Fruit fly (Drosophila melanogaster) whole organism, embryonic: Measurements from ENCODE around the gene Prat2.

ENCODE experiments used
- Abd-B ChIP-seq: fragments of 200-800 bp; sonication (Bioruptor generic); optimal IDR thresholded peaks from 2 replicates; lab custom pipeline; 2018; ENCODE audit warnings: missing biosample characterization, mild to moderate bottlenecking, missing genetic modification characterization, moderate library complexity
- Bdp1 ChIP-seq: fragments of 200-800 bp; sonication (Bioruptor generic); optimal IDR thresholded peaks from 3 replicates; lab custom pipeline; 2016; ENCODE audit warnings: missing biosample characterization, missing genetic modification characterization
- CG12155 ChIP-seq: fragments of 200-800 bp; sonication (Bioruptor generic); optimal IDR thresholded peaks from 3 replicates; lab custom pipeline; 2016; ENCODE audit warnings: missing biosample characterization, missing genetic modification characterization
- CG12769 ChIP-seq: fragments of 200-800 bp; sonication (Bioruptor generic); optimal IDR thresholded peaks from 2 replicates; lab custom pipeline; 2019; ENCODE audit warnings: missing biosample characterization, mild to moderate bottlenecking, missing genetic modification characterization, moderate library complexity
- CG13894 ChIP-seq: fragments of 200-800 bp; sonication (Bioruptor generic); optimal IDR thresholded peaks from 3 replicates; lab custom pipeline; 2018; ENCODE audit warnings: missing biosample characterization, mild to moderate bottlenecking, missing genetic modification characterization, moderate library complexity
- CG15073 ChIP-seq: fragments of 200-800 bp; sonication (Bioruptor generic); optimal IDR thresholded peaks from 2 replicates; lab custom pipeline; 2016; ENCODE audit warnings: missing biosample characterization, missing genetic modification characterization
- CG15479 ChIP-seq: fragments of 200-800 bp; sonication (Bioruptor generic); optimal IDR thresholded peaks from 3 replicates; lab custom pipeline; 2019; ENCODE audit warnings: missing biosample characterization, mild to moderate bottlenecking, missing genetic modification characterization, moderate library complexity
- CG1603 ChIP-seq: fragments of 200-800 bp; sonication (Bioruptor generic); optimal IDR thresholded peaks from 2 replicates; lab custom pipeline; 2019; ENCODE audit warnings: missing biosample characterization, mild to moderate bottlenecking, missing genetic modification characterization, moderate library complexity
- CG18599 ChIP-seq: fragments of 200-800 bp; sonication (Bioruptor generic); optimal IDR thresholded peaks from 3 replicates; lab custom pipeline; 2017; ENCODE audit warnings: missing biosample characterization, missing genetic modification characterization, mild to moderate bottlenecking, moderate library complexity, missing genetic modification reagents
- CG2116 ChIP-seq: fragments of 200-800 bp; sonication (Bioruptor generic); optimal IDR thresholded peaks from 3 replicates; lab custom pipeline; 2018; ENCODE audit warnings: missing biosample characterization, mild to moderate bottlenecking, missing genetic modification characterization
- CG2120 ChIP-seq: fragments of 200-800 bp; sonication (Bioruptor generic); optimal IDR thresholded peaks from 3 replicates; lab custom pipeline; 2016; ENCODE audit warnings: missing biosample characterization, missing genetic modification characterization
- CG2129 ChIP-seq: fragments of 200-800 bp; sonication (Bioruptor generic); IDR thresholded peaks from 2 replicates; pipeline ENCODE4 v1.3.6; 2022; ENCODE audit warnings: missing biosample characterization, missing genetic modification characterization; ENCODE audit not compliant: partially characterized antibody
- CG30403 ChIP-seq: fragments of 200-800 bp; sonication (Bioruptor generic); optimal IDR thresholded peaks from 3 replicates; lab custom pipeline; 2016; ENCODE audit warnings: missing biosample characterization, missing genetic modification characterization
- CG3065 ChIP-seq: fragments of 200-800 bp; sonication (Bioruptor generic); optimal IDR thresholded peaks from 2 replicates; lab custom pipeline; 2016; ENCODE audit warnings: missing biosample characterization, missing genetic modification characterization
- CG3163 ChIP-seq: fragments of 200-800 bp; sonication (Bioruptor generic); optimal IDR thresholded peaks from 3 replicates; lab custom pipeline; 2016; ENCODE audit warnings: missing biosample characterization, missing genetic modification characterization
- CG3407 ChIP-seq: fragments of 200-800 bp; sonication (Bioruptor generic); optimal IDR thresholded peaks from 2 replicates; lab custom pipeline; 2018; ENCODE audit warnings: missing biosample characterization, mild to moderate bottlenecking, missing genetic modification characterization
- CG6175 ChIP-seq: fragments of 200-800 bp; sonication (Bioruptor generic); IDR thresholded peaks from 3 replicates; pipeline ENCODE4 v1.3.6; 2022; ENCODE audit warnings: missing biosample characterization, missing genetic modification characterization
- CG6689 ChIP-seq: fragments of 200-800 bp; sonication (Bioruptor generic); IDR thresholded peaks from 2 replicates; pipeline ENCODE4 v1.3.6; 2022; ENCODE audit warnings: missing biosample characterization, missing genetic modification characterization
- CG8290 ChIP-seq, 3 experiments: fragments of 200-800 bp; sonication (Bioruptor generic); optimal IDR thresholded peaks; 2 replicates each; lab custom pipeline; 2016 to 2019; ENCODE audit warnings: missing biosample characterization in 3 of 3, missing genetic modification characterization in 3 of 3, mild to moderate bottlenecking in 2 of 3, moderate library complexity in 1 of 3
- CG9215 ChIP-seq: fragments of 200-800 bp; sonication (Bioruptor generic); IDR thresholded peaks from 2 replicates; pipeline ENCODE4 v1.3.6; 2022; ENCODE audit warnings: missing biosample characterization, missing genetic modification characterization
- CG9932 ChIP-seq: fragments of 200-800 bp; sonication (Bioruptor generic); IDR thresholded peaks from 2 replicates; pipeline ENCODE4 v1.3.6; 2022; ENCODE audit warnings: missing biosample characterization, missing genetic modification characterization
- CoRest ChIP-seq: fragments of 200-800 bp; sonication (Bioruptor generic); optimal IDR thresholded peaks from 3 replicates; lab custom pipeline; 2018; ENCODE audit warnings: missing biosample characterization, mild to moderate bottlenecking, missing genetic modification characterization, moderate library complexity
- Dbx ChIP-seq: fragments of 200-800 bp; sonication (Bioruptor generic); IDR thresholded peaks from 3 replicates; pipeline ENCODE4 v1.3.6; 2022; ENCODE audit warnings: missing biosample characterization, missing genetic modification characterization
- Fer2 ChIP-seq: fragments of 200-800 bp; sonication (Bioruptor generic); optimal IDR thresholded peaks from 2 replicates; lab custom pipeline; 2018; ENCODE audit warnings: missing biosample characterization, mild to moderate bottlenecking, missing genetic modification characterization, moderate library complexity
- HHEX ChIP-seq: fragments of 200-800 bp; sonication (Bioruptor generic); optimal IDR thresholded peaks from 3 replicates; lab custom pipeline; 2017; ENCODE audit warnings: missing biosample characterization, mild to moderate bottlenecking, missing genetic modification characterization, missing genetic modification reagents
- HLH54F ChIP-seq: fragments of 200-800 bp; sonication (Bioruptor generic); optimal IDR thresholded peaks from 3 replicates; lab custom pipeline; 2016; ENCODE audit warnings: missing biosample characterization, missing genetic modification characterization
- Mrtf ChIP-seq: fragments of 200-800 bp; sonication (Bioruptor generic); IDR thresholded peaks from 3 replicates; pipeline ENCODE4 v1.3.6; 2022; ENCODE audit warnings: missing biosample characterization, missing genetic modification characterization
- Trl ChIP-seq, 3 experiments: fragments of >200 bp in 2 of 3; fragments of 200-800 bp in 1 of 3; sonication (Bioruptor generic) in 1 of 3; optimal IDR thresholded peaks; 2 replicates in 1 of 3; 3 replicates in 2 of 3; lab custom pipeline; 2016 to 2017; ENCODE audit warnings: missing biosample characterization in 1 of 3, missing genetic modification characterization in 1 of 3
- Vsx1 ChIP-seq: fragments of 200-800 bp; sonication (Bioruptor generic); optimal IDR thresholded peaks from 2 replicates; lab custom pipeline; 2017; ENCODE audit warnings: missing biosample characterization, mild to moderate bottlenecking, missing genetic modification characterization, missing genetic modification reagents
- ap ChIP-seq: fragments of 200-800 bp; sonication (Bioruptor generic); IDR thresholded peaks from 2 replicates; pipeline ENCODE4 v1.3.6; 2022; ENCODE audit warnings: missing biosample characterization, missing genetic modification characterization
- az2 ChIP-seq: fragments of 200-800 bp; sonication (Bioruptor generic); optimal IDR thresholded peaks from 3 replicates; lab custom pipeline; 2016; ENCODE audit warnings: missing biosample characterization, missing genetic modification characterization
- br ChIP-seq: fragments of >200 bp; optimal IDR thresholded peaks from 2 replicates; lab custom pipeline; 2017
- cas ChIP-seq: fragments of 200-800 bp; sonication (Bioruptor generic); IDR thresholded peaks from 2 replicates; pipeline ENCODE4 v1.3.6; 2022; ENCODE audit warnings: missing biosample characterization, missing genetic modification characterization
- ci ChIP-seq: fragments of 200-800 bp; sonication (Bioruptor generic); IDR thresholded peaks from 3 replicates; pipeline ENCODE4 v1.3.6; 2022; ENCODE audit warnings: missing biosample characterization, missing genetic modification characterization
- disco-r ChIP-seq: fragments of 200-800 bp; sonication (Bioruptor generic); optimal IDR thresholded peaks from 2 replicates; lab custom pipeline; 2016; ENCODE audit warnings: missing biosample characterization, missing genetic modification characterization
- dpn ChIP-seq, 2 experiments: fragments of 200-800 bp; sonication (Bioruptor generic); optimal IDR thresholded peaks; 3 replicates each; lab custom pipeline; 2016; ENCODE audit warnings: missing biosample characterization in 2 of 2, missing genetic modification characterization in 2 of 2
- gcm ChIP-seq: fragments of 200-800 bp; sonication (Bioruptor generic); optimal IDR thresholded peaks from 2 replicates; lab custom pipeline; 2019; ENCODE audit warnings: missing biosample characterization, mild to moderate bottlenecking, missing genetic modification characterization, moderate library complexity
- gfzf ChIP-seq: fragments of 200-800 bp; sonication (Bioruptor generic); optimal IDR thresholded peaks from 2 replicates; lab custom pipeline; 2016; ENCODE audit warnings: missing biosample characterization, mild to moderate bottlenecking, missing genetic modification characterization, moderate library complexity
- knrl ChIP-seq: fragments of 200-800 bp; sonication (Bioruptor generic); IDR thresholded peaks from 3 replicates; pipeline ENCODE4 v1.3.6; 2022; ENCODE audit warnings: missing biosample characterization, missing genetic modification characterization; ENCODE audit not compliant: partially characterized antibody
- luna ChIP-seq: fragments of 200-800 bp; sonication (Bioruptor generic); optimal IDR thresholded peaks from 2 replicates; lab custom pipeline; 2016; ENCODE audit warnings: missing biosample characterization, missing genetic modification characterization
- mirr ChIP-seq: fragments of 200-800 bp; sonication (Bioruptor generic); optimal IDR thresholded peaks from 3 replicates; lab custom pipeline; 2018; ENCODE audit warnings: missing biosample characterization, mild to moderate bottlenecking, missing genetic modification characterization
- mld ChIP-seq: fragments of 200-800 bp; sonication (Bioruptor generic); IDR thresholded peaks from 3 replicates; pipeline ENCODE4 v1.3.6; 2022; ENCODE audit warnings: missing biosample characterization, missing genetic modification characterization; ENCODE audit not compliant: partially characterized antibody
- nerfin-1 ChIP-seq: fragments of 200-800 bp; sonication (Bioruptor generic); optimal IDR thresholded peaks from 3 replicates; lab custom pipeline; 2019; ENCODE audit warnings: missing biosample characterization, mild to moderate bottlenecking, missing genetic modification characterization, moderate library complexity
- nerfin-2 ChIP-seq: fragments of 200-800 bp; sonication (Bioruptor generic); IDR thresholded peaks from 2 replicates; pipeline ENCODE4 v1.3.6; 2022; ENCODE audit warnings: missing biosample characterization, missing genetic modification characterization; ENCODE audit not compliant: partially characterized antibody
- odd ChIP-seq: fragments of 200-800 bp; sonication (Bioruptor generic); optimal IDR thresholded peaks from 2 replicates; lab custom pipeline; 2017; ENCODE audit warnings: missing biosample characterization, mild to moderate bottlenecking, missing genetic modification characterization
- pros ChIP-seq: fragments of 200-800 bp; sonication (Bioruptor generic); optimal IDR thresholded peaks from 3 replicates; lab custom pipeline; 2019; ENCODE audit warnings: missing biosample characterization, mild to moderate bottlenecking, missing genetic modification characterization, moderate library complexity
- rib ChIP-seq: fragments of 200-800 bp; sonication (Bioruptor generic); IDR thresholded peaks from 2 replicates; pipeline ENCODE4 v1.3.6; 2022; ENCODE audit warnings: missing biosample characterization, missing genetic modification characterization
- run ChIP-seq: fragments of 200-800 bp; sonication (Bioruptor generic); optimal IDR thresholded peaks from 3 replicates; lab custom pipeline; 2018; ENCODE audit warnings: missing biosample characterization, mild to moderate bottlenecking, missing genetic modification characterization
- zen2 ChIP-seq: fragments of 200-800 bp; sonication (Bioruptor generic); IDR thresholded peaks from 3 replicates; pipeline ENCODE4 v1.3.6; 2022; ENCODE audit warnings: missing biosample characterization, missing genetic modification characterization; ENCODE audit not compliant: partially characterized antibody

Prat2 gene

DNA sequence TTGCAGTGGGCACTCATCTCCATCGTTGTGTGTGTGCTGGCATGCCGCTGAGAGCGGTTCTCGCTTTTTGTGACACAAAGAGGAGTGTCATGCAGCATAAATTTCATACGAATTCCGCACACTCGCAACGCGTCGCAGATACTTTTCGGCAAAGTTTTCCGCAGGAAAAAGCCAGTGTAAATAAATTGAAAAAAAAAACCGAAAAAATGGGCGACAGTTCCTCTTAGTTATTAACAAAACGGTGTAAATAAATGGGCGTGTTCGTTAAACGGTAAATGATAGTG is 28.1 kb upstream of the Prat2 start, which contains the start of gene tow (continued):
- TF ChIP-seq HHEX (GFP tag; lab: Kevin White, UChicago) (no peak), nerfin-1 (peak; percentile 95), nerfin-2 (GFP tag; lab: Robert Waterston, UW) (no peak), CG2116 (GFP tag; lab: Kevin White, UChicago) (no peak), Trl (optimal IDR thresholded peaks at IDR 0.05; lab: Kevin White, UChicago) (peak in 1 of 2 experiments; percentile 17), Trl (GFP tag; optimal IDR thresholded peaks at IDR 0.05; lab: Kevin White, UChicago) (no peak), rib (peak; percentile 40; the same call in 1 of the 2 replicates), Mrtf (GFP tag; lab: Robert Waterston, UW) (no peak), CG30403 (GFP tag; lab: Kevin White, UChicago) (no peak), CG3065 (GFP tag; lab: Kevin White, UChicago) (no peak), gfzf (GFP tag; lab: Kevin White, UChicago) (no peak), CG12155 (GFP tag; lab: Kevin White, UChicago) (no peak), CG12769 (tag; lab: Kevin White, UChicago) (no peak), CG1603 (tag; lab: Kevin White, UChicago) (no peak), CG6175 (GFP tag; lab: Robert Waterston, UW) (0 out of 3 replicates have a peak, but pooled peaks have one; percentile 21), CG15073 (GFP tag; lab: Kevin White, UChicago) (no peak), disco-r (GFP tag; lab: Kevin White, UChicago) (no peak), HLH54F (GFP tag; lab: Kevin White, UChicago) (no peak), gcm (GFP tag; lab: Kevin White, UChicago) (no peak), Dbx (GFP tag; lab: Robert Waterston, UW) (no peak), mld (GFP tag; lab: Robert Waterston, UW) (no peak), cas (GFP tag; lab: Robert Waterston, UW) (no peak), ap (GFP tag; lab: Robert Waterston, UW) (no peak), mirr (no peak), CG6689 (GFP tag; lab: Robert Waterston, UW) (0 out of 2 replicates have a peak, but pooled peaks have one; percentile 20), CG3163 (peak; percentile 13), odd (GFP tag; lab: Kevin White, UChicago) (no peak), ci (peak; percentile 41; the same call in 1 of the 3 replicates), CG15479 (GFP tag; lab: Kevin White, UChicago) (no peak)

DNA sequence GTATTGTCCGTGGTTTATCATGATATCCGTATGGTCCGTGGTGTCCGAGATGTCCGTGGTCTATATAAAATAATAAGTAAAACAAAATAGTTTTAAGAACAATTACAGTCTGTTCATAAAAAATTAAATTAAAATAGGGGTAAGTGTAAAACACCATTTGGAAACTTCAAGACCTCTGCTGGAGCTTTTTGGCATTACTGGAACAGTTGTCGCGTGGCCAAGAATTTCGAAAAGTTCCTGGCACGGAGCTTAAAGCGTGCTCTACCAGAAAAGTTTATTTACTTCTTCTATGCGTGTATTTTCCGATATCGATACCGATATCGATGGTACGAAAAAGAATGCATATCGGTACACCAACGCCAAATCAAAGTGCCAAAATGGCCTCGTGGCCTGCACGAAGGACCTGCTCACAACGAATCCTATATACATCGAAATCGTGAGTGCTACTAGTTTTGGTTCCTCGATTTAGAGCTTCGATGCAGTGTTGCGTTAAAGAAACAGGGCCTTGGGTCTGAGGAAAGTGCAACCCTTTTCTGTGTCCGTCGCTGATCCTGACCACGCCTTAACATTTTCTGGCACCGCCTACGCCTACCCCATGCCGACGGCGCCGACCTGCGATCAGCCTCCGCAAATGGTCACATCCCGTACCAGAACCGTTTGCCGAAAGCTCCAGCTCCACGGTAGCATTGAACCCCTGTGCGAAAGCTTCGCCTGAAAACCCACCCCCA is 27.6 kb upstream of the Prat2 start:
- TF ChIP-seq az2: no peak
- TF ChIP-seq dpn (GFP tag; optimal IDR thresholded peaks at IDR 0.05; lab: Kevin White, UChicago): no peak
- no peak for TF ChIP-seq br (lab: Kevin White, UChicago)
- no peak for TF ChIP-seq CG8290 (GFP tag; optimal IDR thresholded peaks at IDR 0.05; lab: Kevin White, UChicago)
- TF ChIP-seq CG8290 (tag; optimal IDR thresholded peaks at IDR 0.05; lab: Kevin White, UChicago): no peak
- no peak for TF ChIP-seq CG2129 (GFP tag; lab: Robert Waterston, UW)
- no peak for TF ChIP-seq luna (GFP tag; lab: Kevin White, UChicago)
- TF ChIP-seq zen2 (GFP tag; lab: Robert Waterston, UW): peak; percentile 20; the same call in 1 of the 3 replicates
- no peak for TF ChIP-seq CG3407 (GFP tag; lab: Kevin White, UChicago)
- no peak for TF ChIP-seq knrl (GFP tag; lab: Robert Waterston, UW)
- TF ChIP-seq CG9215 (GFP tag; lab: Robert Waterston, UW): no peak
- no peak for TF ChIP-seq run
- no peak for TF ChIP-seq Abd-B (GFP tag; lab: Kevin White, UChicago)
- no peak for TF ChIP-seq Bdp1 (GFP tag; lab: Kevin White, UChicago)
- TF ChIP-seq CG2120 (GFP tag; lab: Kevin White, UChicago): no peak
- TF ChIP-seq Vsx1 (GFP tag; lab: Kevin White, UChicago): no peak
- TF ChIP-seq pros: no peak
- no peak for TF ChIP-seq CG18599 (GFP tag; lab: Kevin White, UChicago)
- TF ChIP-seq Fer2 (tag; lab: Kevin White, UChicago): no peak
- no peak for TF ChIP-seq CG9932 (GFP tag; lab: Robert Waterston, UW)
- no peak for TF ChIP-seq CoRest (tag; lab: Kevin White, UChicago)
- TF ChIP-seq CG13894 (tag; lab: Kevin White, UChicago): no peak
